Fruit fly (Drosophila melanogaster) whole organism, embryonic: ENCODE results near the gene Fst.
A peak's percentile ranks its signal among the peaks of the same experiment; 100 is the strongest.

Source experiments
- C15 ChIP-seq: fragments of 200-800 bp; sonication (Bioruptor generic); IDR thresholded peaks from 3 replicates; pipeline ENCODE4 v1.3.6; 2022; ENCODE audit warnings: missing biosample characterization, missing genetic modification characterization
- CG15479 ChIP-seq: fragments of 200-800 bp; sonication (Bioruptor generic); optimal IDR thresholded peaks from 3 replicates; lab custom pipeline; 2019; ENCODE audit warnings: missing biosample characterization, mild to moderate bottlenecking, missing genetic modification characterization, moderate library complexity
- CG2202 ChIP-seq: fragments of 200-800 bp; sonication (Bioruptor generic); optimal IDR thresholded peaks from 2 replicates; lab custom pipeline; 2018; ENCODE audit warnings: missing biosample characterization, mild to moderate bottlenecking, missing genetic modification characterization
- CG31224 ChIP-seq: fragments of 200-800 bp; sonication (Bioruptor generic); IDR thresholded peaks from 2 replicates; pipeline ENCODE4 v1.3.6; 2022; ENCODE audit warnings: missing biosample characterization, missing genetic modification characterization
- Chrac-16 ChIP-seq: fragments of 200-800 bp; sonication (Bioruptor generic); optimal IDR thresholded peaks from 3 replicates; lab custom pipeline; 2016; ENCODE audit warnings: missing biosample characterization, missing genetic modification characterization
- Med ChIP-seq: fragments of 200-800 bp; sonication (Bioruptor generic); peaks from one replicate; lab custom pipeline; 2016; ENCODE audit warnings: missing biosample characterization, missing genetic modification characterization, mild to moderate bottlenecking, inconsistent platforms, moderate library complexity
- Vsx1 ChIP-seq: fragments of 200-800 bp; sonication (Bioruptor generic); optimal IDR thresholded peaks from 2 replicates; lab custom pipeline; 2017; ENCODE audit warnings: missing biosample characterization, mild to moderate bottlenecking, missing genetic modification characterization, missing genetic modification reagents
- abd-A ChIP-seq: fragments of 200-800 bp; sonication (Bioruptor generic); optimal IDR thresholded peaks from 3 replicates; lab custom pipeline; 2019; ENCODE audit warnings: missing biosample characterization, mild to moderate bottlenecking, missing genetic modification characterization, moderate library complexity
- bsh ChIP-seq, 2 experiments: fragments of 200-800 bp; sonication (Bioruptor generic); optimal IDR thresholded peaks; 2 replicates each; lab custom pipeline; 2017 to 2018; ENCODE audit warnings: mild to moderate bottlenecking in 2 of 2, missing biosample characterization in 2 of 2, missing genetic modification characterization in 2 of 2, moderate library complexity in 1 of 2
- cad ChIP-seq: fragments of >200 bp; optimal IDR thresholded peaks from 2 replicates; lab custom pipeline; 2017; ENCODE audit warnings: missing biosample characterization, missing genetic modification characterization
- chinmo ChIP-seq: fragments of 200-800 bp; sonication (Bioruptor generic); IDR thresholded peaks from 4 replicates; pipeline ENCODE4 v1.3.6; 2022; ENCODE audit warnings: missing biosample characterization, missing genetic modification characterization; ENCODE audit not compliant: partially characterized antibody
- cwo ChIP-seq: fragments of 200-800 bp; sonication (Bioruptor generic); optimal IDR thresholded peaks from 3 replicates; lab custom pipeline; 2017; ENCODE audit warnings: missing biosample characterization, missing genetic modification characterization, mild to moderate bottlenecking, moderate library complexity, missing genetic modification reagents
- eve ChIP-seq, 2 experiments: fragments of >200 bp; optimal IDR thresholded peaks; 2 replicates each; lab custom pipeline; 2017; ENCODE audit warnings: missing biosample characterization in 2 of 2, missing genetic modification characterization in 2 of 2
- exex ChIP-seq: fragments of 200-800 bp; sonication (Bioruptor generic); optimal IDR thresholded peaks from 4 replicates; lab custom pipeline; 2018; ENCODE audit warnings: missing biosample characterization, mild to moderate bottlenecking, missing genetic modification characterization, moderate library complexity
- fru ChIP-seq: fragments of >200 bp; optimal IDR thresholded peaks from 2 replicates; lab custom pipeline; 2017
- grn ChIP-seq: fragments of 200-800 bp; sonication (Bioruptor generic); optimal IDR thresholded peaks from 3 replicates; lab custom pipeline; 2017; ENCODE audit warnings: missing biosample characterization, missing genetic modification characterization
- gro ChIP-seq: fragments of 200-800 bp; sonication (Bioruptor generic); optimal IDR thresholded peaks from 2 replicates; lab custom pipeline; 2016; ENCODE audit warnings: missing biosample characterization, missing genetic modification characterization
- hbn ChIP-seq: fragments of 200-800 bp; sonication (Bioruptor generic); IDR thresholded peaks from 2 replicates; pipeline ENCODE4 v1.3.6; 2022; ENCODE audit warnings: missing biosample characterization, missing genetic modification characterization; ENCODE audit not compliant: partially characterized antibody
- hkb ChIP-seq, 2 experiments: fragments of 200-800 bp in 1 of 2; fragments of >200 bp in 1 of 2; sonication (Bioruptor generic) in 1 of 2; IDR thresholded peaks in 1 of 2; optimal IDR thresholded peaks in 1 of 2; 2 replicates each; pipeline versions ENCODE4 v1.3.6 to Lab custom; 2017 to 2022; ENCODE audit warnings: missing biosample characterization in 1 of 2, missing genetic modification characterization in 1 of 2
- insv ChIP-seq, 2 experiments: fragments of 200-800 bp; sonication (Bioruptor generic); optimal IDR thresholded peaks; 3 replicates each; lab custom pipeline; 2016 to 2018; ENCODE audit warnings: missing biosample characterization in 2 of 2, missing genetic modification characterization in 2 of 2
- lbe ChIP-seq: fragments of 200-800 bp; sonication (Bioruptor generic); optimal IDR thresholded peaks from 2 replicates; lab custom pipeline; 2016; ENCODE audit warnings: missing biosample characterization, mild to moderate bottlenecking, missing genetic modification characterization
- maf-S ChIP-seq: fragments of 200-800 bp; sonication (Bioruptor generic); optimal IDR thresholded peaks from 2 replicates; lab custom pipeline; 2016; ENCODE audit warnings: missing biosample characterization, missing genetic modification characterization
- otp ChIP-seq: fragments of 200-800 bp; sonication (Bioruptor generic); IDR thresholded peaks from 3 replicates; pipeline ENCODE4, ENCODE4 v1.3.6; 2022; ENCODE audit warnings: missing biosample characterization, missing genetic modification characterization
- pzg ChIP-seq: fragments of 200-800 bp; sonication (Bioruptor generic); optimal IDR thresholded peaks from 3 replicates; lab custom pipeline; 2018; ENCODE audit warnings: missing biosample characterization, mild to moderate bottlenecking, missing genetic modification characterization, moderate library complexity
- sd ChIP-seq: fragments of 200-800 bp; sonication (Bioruptor generic); optimal IDR thresholded peaks from 3 replicates; lab custom pipeline; 2018; ENCODE audit warnings: missing biosample characterization, mild to moderate bottlenecking, missing genetic modification characterization, moderate library complexity
- sens ChIP-seq: fragments of 200-800 bp; sonication (Bioruptor generic); peaks from one replicate; lab custom pipeline; 2016; ENCODE audit warnings: missing biosample characterization, missing genetic modification characterization
- sug ChIP-seq: fragments of 200-800 bp; optimal IDR thresholded peaks from 2 replicates; lab custom pipeline; 2019; ENCODE audit warnings: missing biosample characterization, mild to moderate bottlenecking, missing genetic modification characterization, moderate library complexity
- tll ChIP-seq, 2 experiments: fragments of 200-800 bp in 1 of 2; fragments of >200 bp in 1 of 2; sonication (Bioruptor generic) in 1 of 2; optimal IDR thresholded peaks; 2 replicates each; lab custom pipeline; 2017 to 2019; ENCODE audit warnings: missing biosample characterization in 2 of 2, missing genetic modification characterization in 2 of 2, mild to moderate bottlenecking in 1 of 2, moderate library complexity in 1 of 2
- tna ChIP-seq: fragments of 200-800 bp; sonication (Bioruptor generic); IDR thresholded peaks from 2 replicates; pipeline ENCODE4 v1.3.6; 2022; ENCODE audit warnings: missing biosample characterization, missing genetic modification characterization; ENCODE audit not compliant: partially characterized antibody

The Fst gene

DNA sequence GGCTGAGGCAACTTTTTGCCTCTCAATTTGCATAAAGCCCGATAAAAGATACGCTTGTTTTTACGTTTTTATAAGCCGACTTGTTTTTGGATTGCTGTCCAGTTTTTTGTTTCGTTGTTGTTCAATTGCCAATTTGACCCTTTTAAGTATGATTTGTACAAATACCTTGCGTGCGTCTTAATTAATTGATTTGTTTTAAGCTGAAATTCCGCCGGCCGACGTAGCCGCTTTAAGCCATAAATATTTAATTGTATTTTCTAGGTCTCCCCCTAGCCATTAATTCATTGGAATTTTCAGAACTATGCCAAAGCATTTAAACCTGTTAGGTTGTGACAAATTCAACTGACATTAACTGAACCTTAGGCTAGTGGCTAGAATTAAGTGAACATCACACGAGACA lies 49.3 kb downstream of the Fst start:
- TF ChIP-seq sd (tag; lab: Kevin White, UChicago) (peak; percentile 94), bsh (GFP tag; optimal IDR thresholded peaks at IDR 0.05; lab: Kevin White, UChicago) (no peak), abd-A (tag; lab: Kevin White, UChicago) (peak; percentile 43), C15 (GFP tag; lab: Robert Waterston, UW) (no peak), chinmo (GFP tag; lab: Robert Waterston, UW) (peak; percentile 43; the same call in 1 of the 4 replicates)

DNA sequence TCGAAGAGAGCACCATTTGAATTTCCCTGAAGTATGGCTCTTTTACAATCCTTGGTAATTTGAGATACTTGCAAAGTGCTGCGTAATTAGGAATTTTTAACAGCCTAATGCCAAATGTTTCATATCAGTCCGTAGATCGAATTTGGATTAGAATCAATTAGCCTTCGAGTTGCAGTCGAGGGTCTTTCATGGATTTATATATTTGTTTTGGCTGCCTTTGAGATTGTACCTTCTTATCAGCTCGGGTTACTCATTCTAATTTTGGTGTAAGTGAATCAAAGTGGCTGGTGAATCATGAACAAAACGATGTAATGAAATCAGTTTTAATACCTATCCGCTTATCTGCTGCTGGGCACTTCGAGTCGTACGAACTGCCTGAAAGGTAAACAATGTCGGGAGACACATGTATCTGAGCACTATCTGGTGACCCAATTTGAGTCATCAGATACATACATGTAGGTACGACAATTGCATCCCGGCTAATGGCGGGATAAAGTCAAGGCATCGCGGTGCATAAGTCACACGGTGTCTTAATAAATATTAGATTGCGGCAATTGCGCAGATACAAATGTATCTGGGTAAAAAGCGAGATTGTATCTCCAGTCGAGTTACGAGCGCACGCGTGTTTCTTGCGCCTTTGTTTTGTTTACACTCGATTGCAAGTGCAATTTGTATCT lies 50.1 kb downstream of the Fst start:
- no peak for TF ChIP-seq tna (GFP tag; lab: Robert Waterston, UW)
- TF ChIP-seq tll (GFP tag; optimal IDR thresholded peaks at IDR 0.05; lab: Kevin White, UChicago) = peak in 1 of 2 experiments; percentile 65
- peak; percentile 35 for TF ChIP-seq Vsx1
- TF ChIP-seq lbe = no peak
- TF ChIP-seq Chrac-16 (GFP tag; lab: Kevin White, UChicago) = no peak
- TF ChIP-seq gro (GFP tag; lab: Kevin White, UChicago) = no peak
- 0 out of 4 replicates have a peak, but pooled peaks have one; percentile 36 for TF ChIP-seq chinmo (GFP tag; lab: Robert Waterston, UW)
- TF ChIP-seq cwo (GFP tag; lab: Kevin White, UChicago) = peak; percentile 2
- no peak for TF ChIP-seq maf-S (GFP tag; lab: Kevin White, UChicago)
- peak; percentile 59 for TF ChIP-seq sens
- TF ChIP-seq insv (GFP tag; optimal IDR thresholded peaks at IDR 0.05; lab: Kevin White, UChicago) = no peak
- TF ChIP-seq pzg (GFP tag; lab: Kevin White, UChicago) = no peak
- peak in 1 of 2 experiments; percentile 69 for TF ChIP-seq eve (GFP tag; optimal IDR thresholded peaks at IDR 0.05; lab: Kevin White, UChicago)
- no peak for TF ChIP-seq cad (GFP tag; lab: Kevin White, UChicago)
- no peak for TF ChIP-seq CG31224 (GFP tag; lab: Robert Waterston, UW)
- peak; percentile 86 for TF ChIP-seq grn (GFP tag; lab: Kevin White, UChicago)
- TF ChIP-seq CG15479 (GFP tag; lab: Kevin White, UChicago) = peak; percentile 89
- TF ChIP-seq otp (GFP tag; lab: Robert Waterston, UW) = no peak
- TF ChIP-seq Med (GFP tag; lab: Kevin White, UChicago) = peak; percentile 38
- TF ChIP-seq hkb (optimal IDR thresholded peaks at IDR 0.05; lab: Kevin White, UChicago) = no peak
- no peak for TF ChIP-seq hkb (GFP tag; IDR thresholded peaks at IDR 0.05; lab: Robert Waterston, UW)
- TF ChIP-seq hbn (GFP tag; lab: Robert Waterston, UW) = no peak
- no peak for TF ChIP-seq CG2202 (tag; lab: Kevin White, UChicago)
- peak; percentile 16 for TF ChIP-seq sug (tag; lab: Kevin White, UChicago)
- no peak for TF ChIP-seq fru (lab: Kevin White, UChicago)
- TF ChIP-seq exex (tag; lab: Kevin White, UChicago) = peak; percentile 65
